Worm (Caenorhabditis elegans): ENCODE data around the gene rbc-2.
A peak's percentile ranks its signal among the peaks of the same experiment; 100 is the strongest.

rbc-2 gene

DNA sequence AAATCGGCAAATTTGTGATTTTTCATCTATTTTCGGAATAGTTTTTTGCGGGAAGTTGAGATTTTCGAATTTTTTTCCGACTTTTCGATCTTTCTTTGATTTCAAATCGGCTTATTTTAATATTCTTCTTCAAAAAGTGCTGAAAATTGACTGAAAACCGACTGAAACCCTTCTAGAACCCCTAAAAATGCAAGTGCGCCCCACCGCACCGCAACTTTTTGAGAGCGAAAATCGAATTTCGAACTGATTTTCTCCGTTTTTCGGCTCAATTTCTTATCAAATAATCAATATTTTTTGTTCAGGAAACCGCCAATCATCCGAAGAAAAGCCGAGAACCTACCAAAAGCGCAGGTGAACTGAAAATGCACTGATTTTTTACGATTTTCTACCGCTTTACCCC lies 51.2 kb downstream of the rbc-2 start:
- no peak for TF ChIP-seq tbx-7 (tag; optimal IDR thresholded peaks at IDR 0.05)

DNA sequence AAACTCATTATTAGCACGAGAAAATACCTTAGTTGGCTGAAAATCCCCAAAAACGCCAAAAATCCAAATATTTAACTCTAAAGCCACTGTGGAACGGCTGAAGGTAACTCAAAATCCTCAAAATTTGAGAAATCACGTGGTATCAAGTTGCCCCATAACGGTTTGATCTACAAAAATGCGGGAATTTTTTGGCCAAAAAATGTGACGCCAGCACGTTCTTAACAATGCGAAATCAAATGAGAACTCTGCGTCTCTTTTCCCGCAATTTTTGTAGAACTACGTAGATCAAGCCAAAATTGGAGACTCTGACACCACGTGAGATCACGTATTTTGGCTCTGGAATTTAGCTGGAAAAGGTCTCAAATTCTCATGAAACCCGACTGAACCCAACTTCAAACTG lies 53.7 kb downstream of the rbc-2 start:
- TF ChIP-seq eyg-1 (tag; optimal IDR thresholded peaks at IDR 0.05) (no peak), ceh-31 (tag; optimal IDR thresholded peaks at IDR 0.05) (no peak), pros-1 (tag; optimal IDR thresholded peaks at IDR 0.05) (no peak), nhr-232 (tag; optimal IDR thresholded peaks at IDR 0.05) (no peak), ceh-18 (tag; optimal IDR thresholded peaks at IDR 0.05) (no peak), mec-3 (tag; optimal IDR thresholded peaks at IDR 0.05; ENCODE audit: borderline replicate concordance) (no peak), sox-2 (GFP tag; IDR thresholded peaks at IDR 0.05) (no peak), syd-9 (tag; optimal IDR thresholded peaks at IDR 0.05) (no peak), npax-4 (tag; optimal IDR thresholded peaks at IDR 0.05) (no peak), elt-2 (tag; optimal IDR thresholded peaks at IDR 0.05) (no peak), ref-2 (tag; optimal IDR thresholded peaks at IDR 0.05) (no peak), nfya-1 (tag; optimal IDR thresholded peaks at IDR 0.05) (no peak), fkh-6 (tag; optimal IDR thresholded peaks at IDR 0.05) (no peak), hlh-15 (tag; optimal IDR thresholded peaks at IDR 0.05) (no peak), unc-3 (GFP tag; conservative IDR thresholded peaks at IDR 0.05) (no peak), unc-3 (tag; optimal IDR thresholded peaks at IDR 0.05) (no peak), ceh-19 (GFP tag; optimal IDR thresholded peaks at IDR 0.05) (no peak), ceh-45 (GFP tag; IDR thresholded peaks at IDR 0.05) (no peak)

DNA sequence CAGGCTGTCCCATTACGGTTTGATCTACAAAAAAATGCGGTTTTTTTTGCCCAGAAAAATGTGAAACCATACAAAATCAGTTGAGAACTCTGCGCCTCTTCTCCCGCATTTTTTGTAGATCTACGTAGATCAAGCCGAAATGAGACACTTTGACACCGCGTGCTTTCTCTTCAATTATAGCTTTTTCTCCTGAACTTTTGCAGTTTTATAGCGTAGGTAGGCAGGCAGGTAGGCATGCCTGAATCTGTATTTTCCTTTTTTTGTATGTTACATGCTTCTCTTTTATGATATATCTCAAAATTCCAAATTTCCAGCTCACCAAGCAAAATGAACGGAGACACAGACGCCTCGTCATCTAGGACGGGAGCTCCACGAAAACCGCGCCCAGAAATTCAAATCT lies 54.9 kb downstream of the rbc-2 start, which contains the start of gene smg-6:
Gene smg-6 (plus strand): TSS at position 301 of the 400 bp plus-strand sequence.
- TF ChIP-seq tbx-7 (tag; optimal IDR thresholded peaks at IDR 0.05) = no peak
- TF ChIP-seq C38D4.7 (GFP tag; optimal IDR thresholded peaks at IDR 0.05) = no peak
- no peak for TF ChIP-seq ama-1 (optimal IDR thresholded peaks at IDR 0.05)
- no peak for TF ChIP-seq ceh-18 (tag; optimal IDR thresholded peaks at IDR 0.05)
- no peak for TF ChIP-seq pha-2 (tag; optimal IDR thresholded peaks at IDR 0.05)
- TF ChIP-seq zip-5 (tag; optimal IDR thresholded peaks at IDR 0.05) = no peak
- TF ChIP-seq unc-3 (GFP tag; conservative IDR thresholded peaks at IDR 0.05) = no peak
- TF ChIP-seq unc-3 (tag; optimal IDR thresholded peaks at IDR 0.05) = no peak
- no peak for TF ChIP-seq che-1 (tag; optimal IDR thresholded peaks at IDR 0.05)
- no peak for TF ChIP-seq pros-1 (tag; optimal IDR thresholded peaks at IDR 0.05)
- no peak for TF ChIP-seq elt-2 (tag; optimal IDR thresholded peaks at IDR 0.05)
- TF ChIP-seq K02D7.2 (tag; optimal IDR thresholded peaks at IDR 0.05) = no peak
- no peak for TF ChIP-seq ceh-2 (tag; optimal IDR thresholded peaks at IDR 0.05)
- TF ChIP-seq ztf-16 (tag; optimal IDR thresholded peaks at IDR 0.05) = no peak

DNA sequence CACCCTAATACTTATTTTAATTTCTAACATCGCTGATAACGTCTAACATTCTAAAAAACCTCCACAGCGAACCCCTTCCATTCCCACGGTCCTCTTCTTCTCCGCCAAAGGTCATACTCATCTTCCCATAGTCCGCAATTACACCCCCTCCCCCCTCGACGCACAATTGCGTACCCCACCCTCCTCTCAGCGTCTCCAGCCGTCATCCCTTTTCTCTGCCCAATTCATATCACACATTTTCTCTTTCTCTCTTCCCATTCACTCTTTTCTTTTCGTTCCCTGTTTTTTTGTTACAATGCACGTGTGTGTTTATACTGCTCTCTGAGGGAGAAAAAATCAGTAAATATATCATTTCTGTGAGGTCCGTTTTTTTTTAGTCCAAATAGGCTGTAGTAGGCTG lies 56.6 kb downstream of the rbc-2 start:
- TF ChIP-seq che-1 (tag; optimal IDR thresholded peaks at IDR 0.05) = no peak
- peak; percentile 7 for TF ChIP-seq tbx-2 (tag; optimal IDR thresholded peaks at IDR 0.05)
- TF ChIP-seq lin-11 (tag; optimal IDR thresholded peaks at IDR 0.05) = no peak
- TF ChIP-seq ceh-6 (GFP tag; optimal IDR thresholded peaks at IDR 0.05) = no peak
- no peak for TF ChIP-seq pag-3 (tag; optimal IDR thresholded peaks at IDR 0.05; ENCODE audit: borderline replicate concordance)
- TF ChIP-seq ceh-48 (tag; optimal IDR thresholded peaks at IDR 0.05) = no peak
- peak; percentile 2 for TF ChIP-seq dve-1 (tag; optimal IDR thresholded peaks at IDR 0.05)
- TF ChIP-seq zip-5 (tag; optimal IDR thresholded peaks at IDR 0.05) = no peak
- no peak for TF ChIP-seq unc-42 (tag; optimal IDR thresholded peaks at IDR 0.05)
- no peak for TF ChIP-seq C08G9.2 (tag; optimal IDR thresholded peaks at IDR 0.05)
- no peak for TF ChIP-seq ceh-45 (GFP tag; IDR thresholded peaks at IDR 0.05)
- no peak for TF ChIP-seq hlh-6 (tag; optimal IDR thresholded peaks at IDR 0.05)
- no peak for TF ChIP-seq fkh-6 (tag; optimal IDR thresholded peaks at IDR 0.05)
- TF ChIP-seq pqm-1 (tag; optimal IDR thresholded peaks at IDR 0.05) = no peak
- TF ChIP-seq unc-86 (tag; optimal IDR thresholded peaks at IDR 0.05) = no peak
- TF ChIP-seq ceh-30 (tag; optimal IDR thresholded peaks at IDR 0.05) = no peak
- TF ChIP-seq ceh-22 (tag; optimal IDR thresholded peaks at IDR 0.05) = no peak
- TF ChIP-seq mec-3 (tag; optimal IDR thresholded peaks at IDR 0.05; ENCODE audit: borderline replicate concordance) = no peak
- TF ChIP-seq ceh-9 (tag; optimal IDR thresholded peaks at IDR 0.05) = no peak
- TF ChIP-seq nfya-1 (tag; optimal IDR thresholded peaks at IDR 0.05) = peak; percentile 71
- no peak for TF ChIP-seq ceh-34 (tag; optimal IDR thresholded peaks at IDR 0.05)
- TF ChIP-seq tbx-7 (tag; optimal IDR thresholded peaks at IDR 0.05) = no peak
- TF ChIP-seq elt-2 (tag; optimal IDR thresholded peaks at IDR 0.05) = peak; percentile 29
- no peak for TF ChIP-seq eyg-1 (tag; optimal IDR thresholded peaks at IDR 0.05)
- TF ChIP-seq ref-2 (tag; optimal IDR thresholded peaks at IDR 0.05) = no peak
- TF ChIP-seq hlh-30 (tag; optimal IDR thresholded peaks at IDR 0.05; ENCODE audit: insufficient read depth) = peak; percentile 61
- TF ChIP-seq gmeb-2 (tag; optimal IDR thresholded peaks at IDR 0.05) = no peak
- TF ChIP-seq sox-2 (GFP tag; IDR thresholded peaks at IDR 0.05) = no peak; the same call in 1 of the 2 replicates
- TF ChIP-seq unc-55 (GFP tag; optimal IDR thresholded peaks at IDR 0.05) = no peak
- no peak for TF ChIP-seq ceh-2 (tag; optimal IDR thresholded peaks at IDR 0.05)
- no peak for TF ChIP-seq fkh-10 (GFP tag; optimal IDR thresholded peaks at IDR 0.05)
